Worm (Caenorhabditis elegans) whole organism, late embryonic: ENCODE measurements around the gene tag-180.

ENCODE experiments used
- ama-1 ChIP-seq: fragments of 150-350 bp; optimal IDR thresholded peaks from 2 replicates; lab custom pipeline; 2014
- ceh-14 ChIP-seq: sonication (generic microtip); optimal IDR thresholded peaks from 2 replicates; lab custom pipeline; 2016; ENCODE audit warnings: missing genotype, missing genetic modification characterization, missing compliant biosample characterization
- ceh-31 ChIP-seq: sonication (generic microtip); optimal IDR thresholded peaks from 2 replicates; lab custom pipeline; 2016; ENCODE audit warnings: missing genetic modification characterization, missing compliant biosample characterization
- dve-1 ChIP-seq: sonication (generic microtip); optimal IDR thresholded peaks from 2 replicates; lab custom pipeline; 2017; ENCODE audit warnings: antibody characterized with exemption, mild to moderate bottlenecking, missing genetic modification characterization, missing compliant biosample characterization
- elt-4 ChIP-seq: sonication (generic microtip); optimal IDR thresholded peaks from 2 replicates; lab custom pipeline; 2016; ENCODE audit warnings: missing genetic modification characterization, missing compliant biosample characterization
- ets-4 ChIP-seq: sonication (generic microtip); optimal IDR thresholded peaks from 2 replicates; lab custom pipeline; 2016; ENCODE audit warnings: missing genetic modification characterization, missing compliant biosample characterization
- hlh-6 ChIP-seq: sonication (generic microtip); optimal IDR thresholded peaks from 2 replicates; lab custom pipeline; 2016; ENCODE audit warnings: missing genotype, missing genetic modification characterization, missing compliant biosample characterization
- hlh-8 ChIP-seq: sonication (generic microtip); optimal IDR thresholded peaks from 2 replicates; lab custom pipeline; 2016; ENCODE audit warnings: missing genotype, missing genetic modification characterization, missing compliant biosample characterization
- pha-4 ChIP-seq: fragments of 150-350 bp; optimal IDR thresholded peaks from 2 replicates; lab custom pipeline; 2018; ENCODE audit warnings: missing biosample characterization, missing genetic modification reagents, missing genetic modification characterization
- unc-55 ChIP-seq: sonication (generic microtip); optimal IDR thresholded peaks from 2 replicates; lab custom pipeline; 2017; ENCODE audit warnings: missing biosample characterization, missing genetic modification reagents, missing genetic modification characterization

ce11 chrII:11274876-11275275 lies 54.4 kb downstream of the tag-180 start:
- TF ChIP-seq elt-4 (tag; lab: Kevin White, UChicago): no peak
- TF ChIP-seq ama-1 (lab: Kevin White, UChicago): no peak
- TF ChIP-seq ets-4 (tag; lab: Kevin White, UChicago): no peak
- no peak for TF ChIP-seq pha-4 (tag; lab: Kevin White, UChicago)
- TF ChIP-seq hlh-6: no peak
- TF ChIP-seq hlh-8: no peak
- peak; percentile 59 for TF ChIP-seq unc-55 (GFP tag; lab: Kevin White, UChicago)
- no peak for TF ChIP-seq ceh-14
- TF ChIP-seq ceh-31: no peak
- no peak for TF ChIP-seq dve-1 (tag; lab: Kevin White, UChicago)
